Worm (Caenorhabditis elegans): Measurements from ENCODE around the gene Y59C2A.2.

Gene Y59C2A.2

ce11 chrII:2206064-2206722, 2.3 kb upstream of the Y59C2A.2 start:
- peak in 1 of 2 experiments; percentile 56 for TF ChIP-seq unc-62 (GFP tag; optimal IDR thresholded peaks at IDR 0.05 in 1 of 2)
- TF ChIP-seq unc-62 (tag; optimal IDR thresholded peaks at IDR 0.05) = no peak
- no peak for TF ChIP-seq zfp-3 (GFP tag; conservative IDR thresholded peaks at IDR 0.05)

- peak; percentile 98 for TF ChIP-seq aha-1 (tag)
- TF ChIP-seq set-16 (GFP tag; IDR thresholded peaks at IDR 0.05) = no peak
Measured at ce11 chrII:2202147-2202546, 1.8 kb downstream of the Y59C2A.2 start.

- TF ChIP-seq dmd-8 (GFP tag; IDR thresholded peaks at IDR 0.05) (no peak), mdl-1 (tag; optimal IDR thresholded peaks at IDR 0.05) (peak in 1 of 2 experiments; percentile 13), R02D3.7 (tag; optimal IDR thresholded peaks at IDR 0.05) (no peak), mes-2 (tag; optimal IDR thresholded peaks at IDR 0.05; ENCODE audit: poor library complexity, severe bottlenecking) (peak; percentile 30), fkh-10 (GFP tag; optimal IDR thresholded peaks at IDR 0.05) (peak; percentile 55), ctbp-1 (GFP tag; IDR thresholded peaks at IDR 0.05) (no peak), aha-1 (tag) (peak; percentile 64), daf-8 (GFP tag; IDR thresholded peaks at IDR 0.05) (no peak), tra-1 (GFP tag; IDR thresholded peaks at IDR 0.05) (no peak), ces-1 (GFP tag; optimal IDR thresholded peaks at IDR 0.05) (no peak), lsy-2 (tag; optimal IDR thresholded peaks at IDR 0.05) (peak in 1 of 2 experiments; percentile 24), gei-8 (GFP tag; optimal IDR thresholded peaks at IDR 0.05) (no peak), hlh-30 (tag; optimal IDR thresholded peaks at IDR 0.05; ENCODE audit: insufficient read depth) (peak; percentile 16), nhr-111 (GFP tag; optimal IDR thresholded peaks at IDR 0.05) (no peak), F10B5.3 (tag; optimal IDR thresholded peaks at IDR 0.05) (no peak)
Measured at ce11 chrII:2197555-2198288, 6.2 kb downstream of the Y59C2A.2 start, which contains the start of gene C33C12.1. C33C12.1 (plus strand) TSS chrII:2198238.

ce11 chrII:2196742-2197141, 7.2 kb downstream of the Y59C2A.2 start:
- TF ChIP-seq unc-62 (GFP tag; optimal IDR thresholded peaks at IDR 0.05 in 1 of 2) = peak in 1 of 2 experiments; percentile 98
- TF ChIP-seq unc-62 (tag; optimal IDR thresholded peaks at IDR 0.05) = no peak
- no peak for TF ChIP-seq mxl-2 (GFP tag; conservative IDR thresholded peaks at IDR 0.05)
- TF ChIP-seq ceh-20 (GFP tag; IDR thresholded peaks at IDR 0.05) = 0 out of 2 replicates have a peak, but pooled peaks have one; percentile 14

- TF ChIP-seq nhr-6 (tag; optimal IDR thresholded peaks at IDR 0.05) = peak; percentile 66
- no peak for TF ChIP-seq lin-29 (GFP tag; IDR thresholded peaks at IDR 0.05)
- TF ChIP-seq lin-15B (tag; optimal IDR thresholded peaks at IDR 0.05) = no peak
- TF ChIP-seq unc-39 (tag; optimal IDR thresholded peaks at IDR 0.05) = no peak
- TF ChIP-seq hlh-11 (tag; optimal IDR thresholded peaks at IDR 0.05) = peak; percentile 31
- TF ChIP-seq Y105C5A.15 (GFP tag; IDR thresholded peaks at IDR 0.05) = no peak
- TF ChIP-seq R02D3.7 (tag; optimal IDR thresholded peaks at IDR 0.05) = no peak
- no peak for TF ChIP-seq dmd-6 (GFP tag; IDR thresholded peaks at IDR 0.05)
- no peak for TF ChIP-seq jun-1 (tag; optimal IDR thresholded peaks at IDR 0.05)
- no peak for TF ChIP-seq saeg-2 (GFP tag; IDR thresholded peaks at IDR 0.05)
- no peak for TF ChIP-seq nhr-77 (tag; optimal IDR thresholded peaks at IDR 0.05)
- peak in 1 of 2 experiments; percentile 67 for TF ChIP-seq lsy-2 (tag; optimal IDR thresholded peaks at IDR 0.05)
- TF ChIP-seq nhr-42 (GFP tag; IDR thresholded peaks at IDR 0.05) = no peak
- TF ChIP-seq ceh-32 (tag; optimal IDR thresholded peaks at IDR 0.05; ENCODE audit: poor library complexity) = no peak
- TF ChIP-seq snpc-1.2 (GFP tag; IDR thresholded peaks at IDR 0.05) = no peak
- no peak for TF ChIP-seq lir-3 (tag; optimal IDR thresholded peaks at IDR 0.05)
- TF ChIP-seq Y48G9A.11 (GFP tag; IDR thresholded peaks at IDR 0.05) = no peak
- peak; percentile 52 for TF ChIP-seq mes-2 (tag; optimal IDR thresholded peaks at IDR 0.05; ENCODE audit: poor library complexity, severe bottlenecking)
- peak; percentile 82 for TF ChIP-seq nhr-28 (tag; optimal IDR thresholded peaks at IDR 0.05)
- no peak for TF ChIP-seq nhr-10 (tag; optimal IDR thresholded peaks at IDR 0.05)
- TF ChIP-seq daf-19 (GFP tag; conservative IDR thresholded peaks at IDR 0.05) = no peak
- no peak for TF ChIP-seq nhr-11 (tag; optimal IDR thresholded peaks at IDR 0.05)
- no peak for TF ChIP-seq nhr-237 (tag; optimal IDR thresholded peaks at IDR 0.05)
- TF ChIP-seq fkh-10 (GFP tag; optimal IDR thresholded peaks at IDR 0.05) = peak; percentile 70
- TF ChIP-seq madf-5 (GFP tag; IDR thresholded peaks at IDR 0.05) = no peak
Measured at ce11 chrII:2195541-2195940, 8.4 kb downstream of the Y59C2A.2 start.
